Worm (Caenorhabditis elegans) whole organism, L1 larva: Measurements from ENCODE around the gene dyn-1.

Source experiments
- blmp-1 ChIP-seq: fragments of 150-350 bp; optimal IDR thresholded peaks from 2 replicates; lab custom pipeline; 2014; ENCODE audit warnings: missing biosample characterization, missing genetic modification characterization
- dsc-1 ChIP-seq: sonication (generic microtip); optimal IDR thresholded peaks from 2 replicates; lab custom pipeline; 2016; ENCODE audit warnings: mild to moderate bottlenecking, missing genetic modification characterization, missing compliant biosample characterization
- efl-1 ChIP-seq, 4 experiments: fragments of 150-350 bp; optimal IDR thresholded peaks in 3 of 4; peaks in 1 of 4; 1 replicate in 1 of 4; 2 replicates in 3 of 4; lab custom pipeline; 2014; ENCODE audit warnings: missing biosample characterization in 2 of 4, missing genetic modification characterization in 2 of 4, missing genetic modification reagents in 2 of 4
- efl-3 ChIP-seq: fragments of 200-800 bp; sonication (Bioruptor generic); optimal IDR thresholded peaks from 2 replicates; lab custom pipeline; 2018; ENCODE audit warnings: mild to moderate bottlenecking, missing genetic modification characterization, missing compliant biosample characterization
- egl-27 ChIP-seq, 2 experiments: fragments of 150-350 bp in 1 of 2; sonication (generic microtip); optimal IDR thresholded peaks; 3 replicates each; lab custom pipeline; 2017 to 2018; ENCODE audit warnings: missing biosample characterization in 2 of 2, missing genetic modification characterization in 2 of 2, missing genetic modification reagents in 2 of 2
- elt-2 ChIP-seq: sonication (generic microtip); optimal IDR thresholded peaks from 2 replicates; lab custom pipeline; 2016; ENCODE audit warnings: missing genetic modification characterization, mild to moderate bottlenecking, inconsistent platforms, missing compliant biosample characterization, missing genetic modification reagents
- elt-3 ChIP-seq, 6 experiments: fragments of 150-350 bp in 1 of 6; sonication (generic microtip); optimal IDR thresholded peaks; 2 replicates each; lab custom pipeline; 2017 to 2018; ENCODE audit warnings: missing biosample characterization in 6 of 6, missing genetic modification characterization in 6 of 6, inconsistent platforms in 1 of 6
- fos-1 ChIP-seq: fragments of 150-350 bp; optimal IDR thresholded peaks from 2 replicates; lab custom pipeline; 2014; ENCODE audit warnings: missing biosample characterization, missing genetic modification characterization
- grh-1 ChIP-seq: fragments of 200-800 bp; sonication (Bioruptor generic); IDR thresholded peaks from 2 replicates; pipeline ENCODE4 v1.3.6; 2022; ENCODE audit warnings: missing genetic modification reagents, missing genetic modification characterization, missing compliant biosample characterization
- hlh-4 ChIP-seq: sonication (generic microtip); optimal IDR thresholded peaks from 2 replicates; lab custom pipeline; 2016; ENCODE audit warnings: mild to moderate bottlenecking, missing genetic modification characterization, missing compliant biosample characterization
- irx-1 ChIP-seq: sonication (generic microtip); optimal IDR thresholded peaks from 2 replicates; lab custom pipeline; 2016; ENCODE audit warnings: missing genetic modification characterization, missing compliant biosample characterization
- isw-1 ChIP-seq: fragments of 200-800 bp; sonication (Bioruptor generic); IDR thresholded peaks from 2 replicates; pipeline ENCODE4 v1.3.6; 2022; ENCODE audit warnings: missing genetic modification characterization, missing compliant biosample characterization
- lin-13 ChIP-seq: fragments of 150-350 bp; optimal IDR thresholded peaks from 2 replicates; lab custom pipeline; 2014; ENCODE audit warnings: missing biosample characterization, missing genetic modification reagents, missing genetic modification characterization
- lin-14 ChIP-seq: fragments of 200-800 bp; sonication (Bioruptor generic); optimal IDR thresholded peaks from 2 replicates; lab custom pipeline; 2018; ENCODE audit warnings: mild to moderate bottlenecking, missing genetic modification characterization, moderate library complexity, missing compliant biosample characterization
- lin-15B ChIP-seq: fragments of 150-350 bp; sonication (generic microtip); optimal IDR thresholded peaks from 3 replicates; lab custom pipeline; 2014; ENCODE audit warnings: missing biosample characterization, missing genetic modification characterization
- lin-35 ChIP-seq, 2 experiments: fragments of 150-350 bp; optimal IDR thresholded peaks; 2 replicates each; lab custom pipeline; 2014; ENCODE audit warnings: missing biosample characterization in 2 of 2, missing genetic modification characterization in 2 of 2, missing genetic modification reagents in 2 of 2
- lin-39 ChIP-seq: fragments of 150-350 bp; optimal IDR thresholded peaks from 2 replicates; lab custom pipeline; 2014; ENCODE audit warnings: missing biosample characterization, missing genetic modification reagents, missing genetic modification characterization
- lir-3 ChIP-seq: sonication (generic microtip); optimal IDR thresholded peaks from 2 replicates; lab custom pipeline; 2016; ENCODE audit warnings: mild to moderate bottlenecking, missing genetic modification characterization, moderate library complexity, missing compliant biosample characterization; ENCODE audit not compliant: poor library complexity
- lsy-2 ChIP-seq, 2 experiments: fragments of 150-350 bp; optimal IDR thresholded peaks; 2 replicates each; lab custom pipeline; 2014; ENCODE audit warnings: missing biosample characterization in 2 of 2, missing genetic modification characterization in 2 of 2
- mab-9 ChIP-seq: fragments of 200-800 bp; sonication (Bioruptor generic); IDR thresholded peaks from 2 replicates; pipeline ENCODE4 v1.3.6; 2022; ENCODE audit warnings: missing genetic modification reagents, missing genetic modification characterization, missing compliant biosample characterization
- mep-1 ChIP-seq: fragments of 150-350 bp; optimal IDR thresholded peaks from 2 replicates; lab custom pipeline; 2014; ENCODE audit warnings: missing biosample characterization, missing genetic modification characterization
- nhr-19 ChIP-seq: fragments of 200-800 bp; sonication (Bioruptor generic); conservative IDR thresholded peaks from 2 replicates; pipeline ENCODE4 v1.3.6; 2022; ENCODE audit warnings: missing genetic modification characterization, missing compliant biosample characterization
- nhr-20 ChIP-seq: sonication (generic microtip); optimal IDR thresholded peaks from 2 replicates; lab custom pipeline; 2016; ENCODE audit warnings: mild to moderate bottlenecking, missing genetic modification characterization, missing compliant biosample characterization
- nhr-47 ChIP-seq: sonication (generic microtip); optimal IDR thresholded peaks from 2 replicates; lab custom pipeline; 2016; ENCODE audit warnings: mild to moderate bottlenecking, missing genetic modification characterization, moderate library complexity, missing compliant biosample characterization
- nhr-71 ChIP-seq: sonication (generic microtip); optimal IDR thresholded peaks from 2 replicates; lab custom pipeline; 2016; ENCODE audit warnings: mild to moderate bottlenecking, missing genetic modification characterization, moderate library complexity, missing compliant biosample characterization
- nhr-77 ChIP-seq: fragments of 150-350 bp; optimal IDR thresholded peaks from 2 replicates; lab custom pipeline; 2014; ENCODE audit warnings: missing biosample characterization, missing genetic modification characterization
- nhr-84 ChIP-seq: sonication (generic microtip); optimal IDR thresholded peaks from 2 replicates; lab custom pipeline; 2017; ENCODE audit warnings: missing biosample characterization, missing genetic modification characterization
- pag-3 ChIP-seq: sonication (generic microtip); optimal IDR thresholded peaks from 2 replicates; lab custom pipeline; 2017; ENCODE audit warnings: missing genetic modification characterization, mild to moderate bottlenecking, missing compliant biosample characterization, antibody characterized with exemption, borderline replicate concordance; ENCODE audit not compliant: insufficient read depth
- rnt-1 ChIP-seq: sonication (generic microtip); optimal IDR thresholded peaks from 2 replicates; lab custom pipeline; 2016; ENCODE audit warnings: mild to moderate bottlenecking, missing genetic modification characterization, moderate library complexity, missing compliant biosample characterization
- skn-1 ChIP-seq: fragments of 150-350 bp; optimal IDR thresholded peaks from 2 replicates; lab custom pipeline; 2014; ENCODE audit warnings: missing biosample characterization, missing genetic modification characterization
- snu-23 ChIP-seq: sonication (generic microtip); optimal IDR thresholded peaks from 2 replicates; lab custom pipeline; 2016; ENCODE audit warnings: missing genetic modification characterization, missing compliant biosample characterization
- sptf-1 ChIP-seq: fragments of 150-350 bp; optimal IDR thresholded peaks from 2 replicates; lab custom pipeline; 2014; ENCODE audit warnings: missing biosample characterization, missing genetic modification characterization
- sup-37 ChIP-seq: fragments of 200-800 bp; sonication (Bioruptor generic); optimal IDR thresholded peaks from 2 replicates; lab custom pipeline; 2018; ENCODE audit warnings: mild to moderate bottlenecking, missing genetic modification characterization, missing compliant biosample characterization
- swsn-7 ChIP-seq: sonication (generic microtip); optimal IDR thresholded peaks from 2 replicates; lab custom pipeline; 2016; ENCODE audit warnings: missing genetic modification characterization, missing compliant biosample characterization
- tbx-2 ChIP-seq: sonication (generic microtip); optimal IDR thresholded peaks from 2 replicates; lab custom pipeline; 2016; ENCODE audit warnings: missing genetic modification characterization, missing compliant biosample characterization
- tlp-1 ChIP-seq: fragments of 150-350 bp; optimal IDR thresholded peaks from 2 replicates; lab custom pipeline; 2014; ENCODE audit warnings: missing biosample characterization, missing genetic modification characterization
- unc-62 ChIP-seq: fragments of 150-350 bp; optimal IDR thresholded peaks from 2 replicates; lab custom pipeline; 2014; ENCODE audit warnings: missing biosample characterization, missing genetic modification reagents, missing genetic modification characterization

The dyn-1 gene

ce11 chrX:15593366-15593765 lies 24.7 kb downstream of the dyn-1 start:
- no peak for TF ChIP-seq nhr-84
- TF ChIP-seq mab-9: no peak
- no peak for TF ChIP-seq grh-1 (GFP tag; lab: Robert Waterston, UW)
- TF ChIP-seq hlh-4 (tag; lab: Kevin White, UChicago): no peak
- TF ChIP-seq blmp-1 (tag; lab: Kevin White, UChicago): no peak
- no peak for TF ChIP-seq swsn-7 (tag; lab: Kevin White, UChicago)
- TF ChIP-seq fos-1 (tag; lab: Kevin White, UChicago): no peak
- no peak for TF ChIP-seq sptf-1 (tag; lab: Kevin White, UChicago)

DNA sequence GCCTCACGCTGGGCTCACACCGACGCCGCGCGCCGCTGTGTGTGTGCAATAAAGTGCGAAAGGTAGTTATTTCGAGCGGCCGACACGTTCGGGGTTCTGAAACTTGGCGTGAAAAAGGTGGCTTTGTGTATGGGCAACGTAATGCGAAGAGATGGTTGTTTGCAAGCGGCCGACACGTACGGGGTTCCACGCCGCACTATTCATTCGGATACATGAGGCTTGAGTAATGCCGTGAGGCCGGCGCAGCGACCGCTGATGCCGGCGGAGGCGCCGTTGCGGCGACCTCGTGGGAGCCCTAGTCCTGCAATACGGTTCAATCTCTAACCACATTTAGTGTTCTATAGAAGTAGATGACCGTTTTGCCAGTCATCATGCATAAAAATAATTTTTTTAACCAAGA lies 25.3 kb downstream of the dyn-1 start:
- TF ChIP-seq irx-1 (tag; lab: Kevin White, UChicago): no peak
- TF ChIP-seq skn-1 (tag; lab: Kevin White, UChicago): no peak
- TF ChIP-seq hlh-4 (tag; lab: Kevin White, UChicago): no peak
- TF ChIP-seq dsc-1 (tag; lab: Kevin White, UChicago): no peak

DNA sequence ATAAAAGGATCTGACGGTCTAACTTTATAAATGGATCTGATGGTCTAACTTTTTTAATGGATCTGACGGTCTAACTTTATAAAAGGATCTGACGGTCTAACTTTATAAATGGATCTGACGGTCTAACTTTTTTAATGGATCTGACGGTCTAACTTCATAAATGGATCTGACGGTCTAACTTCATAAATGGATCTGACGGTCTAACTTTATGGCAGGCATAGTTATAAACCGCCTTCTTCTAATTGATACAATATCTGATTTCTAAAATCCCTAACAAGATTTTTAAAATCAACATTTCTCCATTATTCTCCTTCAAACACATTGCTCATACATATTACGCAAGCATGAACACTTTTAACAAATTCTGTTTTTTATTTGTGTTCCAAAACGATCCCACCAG lies 28.4 kb downstream of the dyn-1 start, which contains the start of gene K09A9.8:
TSS of gene K09A9.8 (minus strand) at position 101 of the 400 bp plus-strand sequence.
- TF ChIP-seq mep-1 (tag; lab: Kevin White, UChicago): no peak
- no peak for TF ChIP-seq pag-3 (tag; lab: Kevin White, UChicago)
- TF ChIP-seq egl-27 (tag; optimal IDR thresholded peaks at IDR 0.05; lab: Kevin White, UChicago): no peak
- TF ChIP-seq sup-37 (GFP tag; lab: Kevin White, UChicago): no peak
- TF ChIP-seq nhr-47: no peak
- no peak for TF ChIP-seq lin-15B
- no peak for TF ChIP-seq tbx-2
- no peak for TF ChIP-seq unc-62
- TF ChIP-seq nhr-20 (tag; lab: Kevin White, UChicago): no peak

DNA sequence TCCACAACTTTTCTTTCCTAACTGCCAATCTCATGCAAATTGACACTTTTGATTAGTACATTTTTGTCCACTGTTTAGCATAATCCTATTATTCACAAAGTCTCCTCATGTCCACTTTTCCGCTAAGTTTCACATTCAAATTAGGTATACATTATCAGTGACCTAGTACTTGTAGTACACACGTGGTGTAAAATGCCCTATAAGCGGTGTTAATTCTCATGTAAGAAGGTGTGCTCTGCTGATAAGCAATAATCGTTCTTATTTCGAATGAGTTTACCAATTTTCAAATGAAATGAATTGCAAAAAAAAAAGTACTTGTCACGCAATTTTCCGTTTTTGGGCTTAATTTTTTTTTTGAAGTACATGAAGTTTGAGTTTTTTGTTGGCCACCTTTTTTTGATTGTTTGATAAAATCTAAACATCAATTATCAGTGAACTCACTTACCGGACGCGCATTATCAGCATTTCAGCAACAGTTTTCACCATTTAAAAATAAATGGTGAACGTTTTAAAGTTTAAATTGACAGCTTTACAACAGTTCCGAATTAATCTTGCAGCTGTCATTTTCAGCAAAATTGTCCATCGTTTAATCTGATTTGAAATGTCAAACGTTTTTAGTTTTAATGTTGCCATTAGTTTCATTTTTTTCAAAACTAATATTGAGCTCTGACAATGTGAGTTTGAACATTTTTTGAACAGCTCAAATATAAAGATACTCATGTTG lies 30.1 kb downstream of the dyn-1 start:
- TF ChIP-seq elt-2 (tag; lab: Kevin White, UChicago) (peak; percentile 79), lir-3 (tag; lab: Kevin White, UChicago) (no peak), lin-35 (GFP tag; optimal IDR thresholded peaks at IDR 0.05; lab: Kevin White, UChicago) (peak in 1 of 2 experiments; percentile 23), mep-1 (tag; lab: Kevin White, UChicago) (no peak), nhr-20 (tag; lab: Kevin White, UChicago) (no peak), efl-1 (optimal IDR thresholded peaks at IDR 0.05; lab: Kevin White, UChicago) (no peak), efl-1 (GFP tag; optimal IDR thresholded peaks at IDR 0.05 in 1 of 2; lab: Kevin White, UChicago) (peak in 1 of 2 experiments; percentile 67)

- TF ChIP-seq efl-3 (GFP tag; lab: Kevin White, UChicago): no peak
- peak; percentile 13 for TF ChIP-seq lin-13 (GFP tag; lab: Kevin White, UChicago)
- TF ChIP-seq isw-1 (GFP tag; lab: Robert Waterston, UW): no peak
- peak; percentile 52 for TF ChIP-seq nhr-19
- peak; percentile 5 for TF ChIP-seq snu-23 (GFP tag; lab: Kevin White, UChicago)
- peak; percentile 58 for TF ChIP-seq nhr-20 (tag; lab: Kevin White, UChicago)
- peak; percentile 45 to 48 for TF ChIP-seq lsy-2 (tag; optimal IDR thresholded peaks at IDR 0.05; lab: Kevin White, UChicago)
- peak; percentile 46 for TF ChIP-seq rnt-1 (tag; lab: Kevin White, UChicago)
- no peak for TF ChIP-seq elt-3 (tag; optimal IDR thresholded peaks at IDR 0.05; lab: Kevin White, UChicago)
- no peak for TF ChIP-seq tlp-1 (tag; lab: Kevin White, UChicago)
- TF ChIP-seq lin-14 (GFP tag; lab: Kevin White, UChicago): peak; percentile 60
- TF ChIP-seq nhr-71: peak; percentile 79
- peak; percentile 43 for TF ChIP-seq unc-62
- TF ChIP-seq nhr-77: no peak
- peak; percentile 45 for TF ChIP-seq lir-3 (tag; lab: Kevin White, UChicago)
- peak; percentile 98 for TF ChIP-seq lin-39 (tag; lab: Kevin White, UChicago)
- TF ChIP-seq, all 84 proteins: peak for 11
These were observed 31.2 kb downstream of the dyn-1 start for ce11 chrX:15599925-15600324.
